Worm (Caenorhabditis elegans) whole organism, L3 larva: Measurements from ENCODE around the gene C15H9.5.

Experiments
- ZK546.5 ChIP-seq: sonication (generic microtip); optimal IDR thresholded peaks from 2 replicates; lab custom pipeline; 2017; ENCODE audit warnings: missing biosample characterization, missing genetic modification characterization
- ama-1 ChIP-seq: fragments of 150-350 bp; optimal IDR thresholded peaks from 2 replicates; lab custom pipeline; 2018
- ceh-82 ChIP-seq: fragments of 150-350 bp; optimal IDR thresholded peaks from 2 replicates; lab custom pipeline; 2014; ENCODE audit warnings: missing biosample characterization, missing genetic modification characterization
- jun-1 ChIP-seq: fragments of 150-350 bp; optimal IDR thresholded peaks from 2 replicates; lab custom pipeline; 2014; ENCODE audit warnings: missing biosample characterization, missing genetic modification reagents, missing genetic modification characterization
- lin-15B ChIP-seq: fragments of 150-350 bp; optimal IDR thresholded peaks from 2 replicates; lab custom pipeline; 2014; ENCODE audit warnings: missing biosample characterization, missing genetic modification characterization
- lsy-12 ChIP-seq: sonication (generic microtip); optimal IDR thresholded peaks from 2 replicates; lab custom pipeline; 2016; ENCODE audit warnings: mild to moderate bottlenecking, missing genetic modification characterization, missing compliant biosample characterization
- nhr-237 ChIP-seq: fragments of 150-350 bp; optimal IDR thresholded peaks from 2 replicates; lab custom pipeline; 2014; ENCODE audit warnings: missing biosample characterization, missing genetic modification characterization
- nhr-67 ChIP-seq: fragments of 150-350 bp; optimal IDR thresholded peaks from 2 replicates; lab custom pipeline; 2014; ENCODE audit warnings: missing biosample characterization, missing genetic modification characterization
- nhr-77 ChIP-seq: fragments of 150-350 bp; optimal IDR thresholded peaks from 2 replicates; lab custom pipeline; 2014; ENCODE audit warnings: missing biosample characterization, missing genetic modification characterization
- snpc-4 ChIP-seq: fragments of 150-350 bp; optimal IDR thresholded peaks from 2 replicates; lab custom pipeline; 2014; ENCODE audit warnings: missing biosample characterization, missing genetic modification characterization

ce11 chrX:6103297-6103696 is 10.2 kb downstream of the C15H9.5 start, which contains the start of gene C15H9.11:
- no peak for TF ChIP-seq snpc-4 (tag; lab: Kevin White, UChicago)
- no peak for TF ChIP-seq lin-15B (tag; lab: Kevin White, UChicago)
- no peak for TF ChIP-seq lsy-12 (tag; lab: Kevin White, UChicago)
- no peak for TF ChIP-seq nhr-237 (tag; lab: Kevin White, UChicago)
- no peak for TF ChIP-seq ZK546.5 (tag; lab: Kevin White, UChicago)
- TF ChIP-seq nhr-67 (tag; lab: Kevin White, UChicago): no peak
- TF ChIP-seq jun-1 (tag; lab: Kevin White, UChicago): no peak
- no peak for TF ChIP-seq nhr-77 (tag; lab: Kevin White, UChicago)
- TF ChIP-seq ceh-82 (tag; lab: Kevin White, UChicago): no peak
- no peak for TF ChIP-seq ama-1 (lab: Kevin White, UChicago)
